Fruit fly (Drosophila melanogaster): Measurements from ENCODE around the gene CG10587.

dm6 chr3L:20914375-20914774, 48.0 kb downstream of the CG10587 start:
- TF ChIP-seq CG8478 (optimal IDR thresholded peaks at IDR 0.05) (no peak), CTCF (optimal IDR thresholded peaks at IDR 0.05) (no peak)

Measured in S2 (cell line).